Worm (Caenorhabditis elegans): ENCODE results near the gene chil-14.

Gene chil-14

DNA sequence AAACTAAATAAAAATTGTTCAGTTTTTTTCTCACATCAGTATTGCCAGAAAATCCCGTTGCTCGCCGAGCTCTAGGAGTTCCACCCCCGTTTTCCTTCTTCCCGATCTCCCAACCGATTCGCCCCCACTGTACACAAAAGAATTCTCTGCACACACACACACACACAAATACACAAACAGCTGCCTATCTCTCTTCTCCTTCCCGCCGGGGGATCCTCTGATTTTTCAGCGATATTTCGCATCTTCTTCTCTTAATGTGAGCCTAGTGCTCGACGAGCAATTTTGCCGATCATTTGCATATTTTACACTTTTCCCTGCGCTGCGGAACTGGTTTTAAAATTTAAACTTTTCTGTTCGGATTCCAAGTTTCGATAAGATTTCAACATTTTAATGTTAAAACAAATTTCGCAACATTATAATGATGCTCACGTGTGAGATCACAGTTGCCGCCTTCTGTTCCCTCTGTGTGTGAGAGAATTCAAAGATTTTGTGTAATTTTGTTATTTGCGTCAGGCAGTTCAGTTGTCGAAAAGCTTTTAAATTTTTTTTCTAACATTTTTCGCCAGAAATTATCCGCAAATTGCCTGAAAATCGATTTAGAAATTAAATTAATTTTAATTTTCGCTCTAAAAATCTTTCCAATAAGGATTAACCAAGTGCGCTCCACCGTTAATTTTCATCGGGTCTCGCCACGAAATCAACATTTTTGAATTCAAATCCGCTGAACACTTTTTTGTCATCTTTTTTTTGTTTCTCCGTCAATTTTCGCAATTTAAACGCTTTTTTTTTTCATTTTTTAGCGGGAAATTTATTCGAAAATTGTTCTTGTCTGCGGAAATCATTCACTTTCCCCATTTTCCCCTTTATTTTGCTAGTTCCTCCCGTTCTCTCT, 16.5 kb downstream of the chil-14 start:
- TF ChIP-seq ceh-20 (GFP tag; IDR thresholded peaks at IDR 0.05) (no peak), dmd-6 (GFP tag; IDR thresholded peaks at IDR 0.05) (peak; percentile 52), madf-5 (GFP tag; IDR thresholded peaks at IDR 0.05) (no peak), fos-1 (tag; optimal IDR thresholded peaks at IDR 0.05) (no peak), nhr-111 (GFP tag; optimal IDR thresholded peaks at IDR 0.05) (no peak), egl-43 (GFP tag; IDR thresholded peaks at IDR 0.05) (no peak), nhr-42 (GFP tag; IDR thresholded peaks at IDR 0.05) (no peak), gei-8 (GFP tag; optimal IDR thresholded peaks at IDR 0.05) (no peak), vab-7 (GFP tag; IDR thresholded peaks at IDR 0.05) (peak; percentile 52; the same call in 1 of the 2 replicates), ztf-11 (tag; optimal IDR thresholded peaks at IDR 0.05) (no peak), dpl-1 (GFP tag; optimal IDR thresholded peaks at IDR 0.05) (peak; percentile 87), mxl-3 (GFP tag; optimal IDR thresholded peaks at IDR 0.05) (no peak), zfp-2 (tag; optimal IDR thresholded peaks at IDR 0.05) (no peak), hlh-11 (tag; optimal IDR thresholded peaks at IDR 0.05) (peak; percentile 7), nhr-48 (tag; optimal IDR thresholded peaks at IDR 0.05) (no peak), lin-39 (tag; optimal IDR thresholded peaks at IDR 0.05) (no peak), lin-38 (GFP tag; IDR thresholded peaks at IDR 0.05) (peak; percentile 95), nhr-28 (tag; optimal IDR thresholded peaks at IDR 0.05) (peak; percentile 51), egl-27 (tag; optimal IDR thresholded peaks at IDR 0.05) (no peak), dmd-8 (GFP tag; IDR thresholded peaks at IDR 0.05) (no peak), ama-1 (optimal IDR thresholded peaks at IDR 0.05) (no peak), nhr-102 (tag; optimal IDR thresholded peaks at IDR 0.05) (no peak), Y5F2A.4 (GFP tag; optimal IDR thresholded peaks at IDR 0.05) (no peak), Y75B8A.6 (GFP tag; IDR thresholded peaks at IDR 0.05) (no peak), mep-1 (tag; optimal IDR thresholded peaks at IDR 0.05) (peak; percentile 75), hif-1 (tag; optimal IDR thresholded peaks at IDR 0.05) (no peak), lim-7 (GFP tag; IDR thresholded peaks at IDR 0.05) (0 out of 2 replicates have a peak, but pooled peaks have one; percentile 41), Y105C5A.15 (GFP tag; IDR thresholded peaks at IDR 0.05) (no peak), lin-29 (GFP tag; IDR thresholded peaks at IDR 0.05) (no peak), T20F7.1 (GFP tag; optimal IDR thresholded peaks at IDR 0.05) (no peak), ceh-62 (tag; optimal IDR thresholded peaks at IDR 0.05) (no peak), rbr-2 (tag; optimal IDR thresholded peaks at IDR 0.05) (peak; percentile 7), nhr-77 (tag; optimal IDR thresholded peaks at IDR 0.05) (peak; percentile 70), mes-2 (tag; optimal IDR thresholded peaks at IDR 0.05; ENCODE audit: poor library complexity, severe bottlenecking) (peak; percentile 77), hmg-1.1 (GFP tag; IDR thresholded peaks at IDR 0.05) (no peak), nhr-6 (tag; optimal IDR thresholded peaks at IDR 0.05) (peak; percentile 53), daf-16 (GFP tag; optimal IDR thresholded peaks at IDR 0.05) (no peak), daf-16 (tag; optimal IDR thresholded peaks at IDR 0.05) (peak; percentile 61), F49E8.2 (tag; optimal IDR thresholded peaks at IDR 0.05; ENCODE audit: borderline replicate concordance) (no peak), ZK546.5 (tag; optimal IDR thresholded peaks at IDR 0.05) (no peak), pha-4 (GFP tag; IDR thresholded peaks at IDR 0.05) (no peak), pha-4 (tag; optimal IDR thresholded peaks at IDR 0.05) (no peak), hlh-30 (tag; optimal IDR thresholded peaks at IDR 0.05; ENCODE audit: insufficient read depth) (peak; percentile 17), snpc-4 (tag; optimal IDR thresholded peaks at IDR 0.05) (no peak), lin-13 (GFP tag; optimal IDR thresholded peaks at IDR 0.05) (peak; percentile 57), ctbp-1 (GFP tag; IDR thresholded peaks at IDR 0.05) (0 out of 2 replicates have a peak, but pooled peaks have one; percentile 16), ZK337.2 (GFP tag; IDR thresholded peaks at IDR 0.05) (0 out of 2 replicates have a peak, but pooled peaks have one; percentile 14), daf-12 (tag; optimal IDR thresholded peaks at IDR 0.05) (no peak), lsy-2 (tag; optimal IDR thresholded peaks at IDR 0.05) (peak in 1 of 2 experiments; percentile 84), unc-130 (GFP tag; optimal IDR thresholded peaks at IDR 0.05) (peak; percentile 47)
